Fruit fly (Drosophila melanogaster) whole organism, adult: ENCODE data around the gene Acbp1.

Source experiments
- CG12768 ChIP-seq: fragments of 200-800 bp; sonication (Bioruptor generic); optimal IDR thresholded peaks from 2 replicates; lab custom pipeline; 2017; ENCODE audit warnings: missing biosample characterization, missing genetic modification characterization, mild to moderate bottlenecking, moderate library complexity, missing genetic modification reagents
- CG14711 ChIP-seq: fragments of 200-800 bp; sonication (Bioruptor generic); optimal IDR thresholded peaks from 2 replicates; lab custom pipeline; 2018; ENCODE audit warnings: missing biosample characterization, mild to moderate bottlenecking, missing genetic modification characterization, moderate library complexity
- CG7101 ChIP-seq: fragments of 200-800 bp; sonication (Bioruptor generic); optimal IDR thresholded peaks from 2 replicates; lab custom pipeline; 2018; ENCODE audit warnings: missing biosample characterization, mild to moderate bottlenecking, missing genetic modification characterization, moderate library complexity
- Clk ChIP-seq: fragments of 200-800 bp; sonication (Bioruptor generic); optimal IDR thresholded peaks from 2 replicates; lab custom pipeline; 2017; ENCODE audit warnings: missing biosample characterization, missing genetic modification characterization
- Crg-1 ChIP-seq: fragments of 200-800 bp; sonication (Bioruptor generic); optimal IDR thresholded peaks from 2 replicates; lab custom pipeline; 2016; ENCODE audit warnings: missing biosample characterization, missing genetic modification characterization

DNA sequence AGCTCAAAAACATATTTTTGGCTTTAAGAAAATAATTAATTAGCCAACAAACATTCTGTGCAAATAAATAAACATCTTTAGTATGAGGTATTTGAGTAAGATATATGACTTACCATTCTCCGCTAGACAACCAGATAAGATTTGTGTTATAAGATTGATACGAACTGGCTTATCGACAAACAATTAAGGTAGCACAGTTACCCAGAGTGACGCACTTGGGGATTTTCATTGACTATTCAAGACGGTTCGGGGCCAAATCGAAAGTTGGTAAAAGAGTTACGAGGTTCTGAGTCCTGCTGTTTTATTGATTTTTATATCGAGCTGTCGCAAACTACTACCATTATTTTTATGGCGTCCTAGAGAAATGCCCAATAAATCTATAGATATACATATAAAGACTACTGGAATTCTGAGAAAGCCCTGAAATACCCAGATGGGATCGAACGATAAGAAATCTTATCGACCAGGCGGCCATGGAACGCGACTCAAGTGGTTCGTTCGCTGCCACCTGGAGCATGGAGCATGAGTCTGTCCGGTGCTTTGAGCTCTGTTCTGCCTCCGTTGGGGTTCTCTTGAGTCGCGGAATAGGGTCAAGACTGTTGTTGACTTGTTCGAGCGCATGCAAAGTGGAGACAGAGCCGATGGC, 32.1 kb downstream of the Acbp1 start:
- TF ChIP-seq CG12768 (GFP tag; lab: Kevin White, UChicago), result no peak
- no peak for TF ChIP-seq Clk (GFP tag; lab: Kevin White, UChicago)
- no peak for TF ChIP-seq Crg-1 (GFP tag; lab: Kevin White, UChicago)
- TF ChIP-seq CG7101 (tag; lab: Kevin White, UChicago), result no peak
- TF ChIP-seq CG14711 (tag; lab: Kevin White, UChicago), result no peak
